Fruit fly (Drosophila melanogaster): ENCODE measurements around the gene CG3744.

The CG3744 gene

DNA sequence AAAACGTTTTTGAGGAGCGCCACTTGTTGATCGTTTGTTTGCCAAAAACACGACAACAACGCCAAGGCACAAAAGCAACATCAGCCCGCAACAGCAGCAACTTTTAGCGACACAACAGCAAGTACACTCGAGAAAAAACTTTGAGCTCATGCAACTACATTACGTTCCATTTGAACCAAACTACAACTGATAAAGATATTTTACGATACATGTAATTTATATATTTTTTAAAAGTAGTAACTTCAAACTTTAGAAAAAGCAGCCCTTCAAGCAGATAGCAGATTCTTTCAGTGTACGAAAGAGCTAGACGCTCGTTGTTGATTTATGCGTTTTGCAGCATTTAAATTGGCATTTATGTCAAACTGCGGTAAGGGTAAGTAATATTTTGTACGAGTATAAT lies 33.6 kb upstream of the CG3744 start (continued):
- no peak for TF ChIP-seq CG6854 (GFP tag; optimal IDR thresholded peaks at IDR 0.05)
- TF ChIP-seq CG10631 (GFP tag; optimal IDR thresholded peaks at IDR 0.05): peak; percentile 45
- TF ChIP-seq Eip75B (GFP tag; optimal IDR thresholded peaks at IDR 0.05): no peak
- peak; percentile 69 for TF ChIP-seq net (GFP tag; optimal IDR thresholded peaks at IDR 0.05)
- TF ChIP-seq CG6792 (GFP tag; optimal IDR thresholded peaks at IDR 0.05): peak; percentile 12
- peak; percentile 24 for TF ChIP-seq CG10669 (GFP tag; optimal IDR thresholded peaks at IDR 0.05)
- peak; percentile 86 for TF ChIP-seq CG8119 (GFP tag; IDR thresholded peaks at IDR 0.05)
- TF ChIP-seq CG34406 (GFP tag; optimal IDR thresholded peaks at IDR 0.05): peak; percentile 28
- TF ChIP-seq Hr4 (GFP tag; optimal IDR thresholded peaks at IDR 0.05): peak; percentile 84
- no peak for TF ChIP-seq CG31627 (GFP tag; optimal IDR thresholded peaks at IDR 0.05)

DNA sequence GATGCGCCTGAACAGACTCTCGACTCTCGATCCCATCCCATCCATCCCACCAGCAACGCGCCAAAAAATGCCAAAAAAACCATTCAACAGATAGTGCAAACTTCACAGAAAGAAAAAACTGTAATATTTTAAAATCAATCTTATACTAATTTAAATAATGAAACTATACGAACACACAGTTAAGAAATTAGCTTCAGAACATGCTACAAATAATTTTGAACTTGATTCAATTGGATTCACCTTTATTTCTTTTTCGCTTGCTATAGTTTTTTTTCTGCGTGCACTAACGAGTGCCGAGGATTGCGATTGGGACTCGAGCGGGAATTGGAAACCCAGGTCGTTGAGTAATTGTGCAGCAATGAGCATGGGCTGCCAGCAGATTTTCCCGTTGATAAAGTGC lies 31.6 kb upstream of the CG3744 start:
- TF ChIP-seq CG1621 (tag; optimal IDR thresholded peaks at IDR 0.05) (no peak), achi (GFP tag; optimal IDR thresholded peaks at IDR 0.05) (no peak), CG6276 (GFP tag; optimal IDR thresholded peaks at IDR 0.05) (peak; percentile 60), eg (GFP tag; IDR thresholded peaks at IDR 0.05) (peak; percentile 68), CG4318 (GFP tag; optimal IDR thresholded peaks at IDR 0.05) (peak; percentile 20), Blimp-1 (GFP tag; optimal IDR thresholded peaks at IDR 0.05) (no peak), CG32006 (GFP tag; optimal IDR thresholded peaks at IDR 0.05) (peak; percentile 58), Eip93F (GFP tag; optimal IDR thresholded peaks at IDR 0.05) (no peak), CG11762 (GFP tag; optimal IDR thresholded peaks at IDR 0.05; ENCODE audit: insufficient read depth) (no peak), CG6792 (GFP tag; optimal IDR thresholded peaks at IDR 0.05) (no peak), pdm3 (GFP tag; optimal IDR thresholded peaks at IDR 0.05) (peak; percentile 11), CG15336 (GFP tag; IDR thresholded peaks at IDR 0.05) (peak; percentile 77), lz (GFP tag; optimal IDR thresholded peaks at IDR 0.05) (no peak), CG11294 (GFP tag; IDR thresholded peaks at IDR 0.05) (peak; percentile 15; the same call in 1 of the 2 replicates), CG3032 (tag; optimal IDR thresholded peaks at IDR 0.05) (no peak), cyc (GFP tag; optimal IDR thresholded peaks at IDR 0.05) (no peak), CG6854 (GFP tag; optimal IDR thresholded peaks at IDR 0.05) (no peak), Met (GFP tag; optimal IDR thresholded peaks at IDR 0.05) (no peak), CG8119 (GFP tag; IDR thresholded peaks at IDR 0.05) (peak; percentile 70), fd85E (GFP tag; optimal IDR thresholded peaks at IDR 0.05) (no peak), Ets96B (tag; optimal IDR thresholded peaks at IDR 0.05) (no peak), CG10669 (GFP tag; optimal IDR thresholded peaks at IDR 0.05) (no peak), CG9139 (GFP tag; optimal IDR thresholded peaks at IDR 0.05) (no peak), Hr39 (GFP tag; optimal IDR thresholded peaks at IDR 0.05) (no peak), topi (GFP tag; optimal IDR thresholded peaks at IDR 0.05) (no peak), Eip78C (GFP tag) (peak; percentile 51), acj6 (GFP tag; optimal IDR thresholded peaks at IDR 0.05) (no peak), Lpt (GFP tag; optimal IDR thresholded peaks at IDR 0.05) (no peak), Hr4 (GFP tag; optimal IDR thresholded peaks at IDR 0.05) (peak; percentile 66), Ets21C (GFP tag; optimal IDR thresholded peaks at IDR 0.05) (no peak), esn (GFP tag; optimal IDR thresholded peaks at IDR 0.05) (no peak), CG10631 (GFP tag; optimal IDR thresholded peaks at IDR 0.05) (no peak), spab (GFP tag; optimal IDR thresholded peaks at IDR 0.05) (no peak), ss (GFP tag; optimal IDR thresholded peaks at IDR 0.05) (no peak), CG6808 (GFP tag; optimal IDR thresholded peaks at IDR 0.05) (no peak), CG11902 (GFP tag; optimal IDR thresholded peaks at IDR 0.05) (no peak), salr (GFP tag; optimal IDR thresholded peaks at IDR 0.05) (no peak), CG16779 (tag; optimal IDR thresholded peaks at IDR 0.05) (no peak), CG8632 (GFP tag; optimal IDR thresholded peaks at IDR 0.05) (no peak), CG6163 (GFP tag; IDR thresholded peaks at IDR 0.05) (no peak), CG3919 (GFP tag; optimal IDR thresholded peaks at IDR 0.05) (no peak), Gug (GFP tag; IDR thresholded peaks at IDR 0.05) (peak; percentile 34; the same call in 1 of the 2 replicates), CG31627 (GFP tag; optimal IDR thresholded peaks at IDR 0.05) (no peak), fkh (GFP tag; optimal IDR thresholded peaks at IDR 0.05) (no peak), CG7368 (GFP tag; optimal IDR thresholded peaks at IDR 0.05) (no peak), Smox (GFP tag; optimal IDR thresholded peaks at IDR 0.05) (no peak), svp (GFP tag) (peak; percentile 14)

All from whole organism, prepupa.